Worm (Caenorhabditis elegans): Measurements from ENCODE around the gene Y69A2AR.51.

The Y69A2AR.51 gene

DNA sequence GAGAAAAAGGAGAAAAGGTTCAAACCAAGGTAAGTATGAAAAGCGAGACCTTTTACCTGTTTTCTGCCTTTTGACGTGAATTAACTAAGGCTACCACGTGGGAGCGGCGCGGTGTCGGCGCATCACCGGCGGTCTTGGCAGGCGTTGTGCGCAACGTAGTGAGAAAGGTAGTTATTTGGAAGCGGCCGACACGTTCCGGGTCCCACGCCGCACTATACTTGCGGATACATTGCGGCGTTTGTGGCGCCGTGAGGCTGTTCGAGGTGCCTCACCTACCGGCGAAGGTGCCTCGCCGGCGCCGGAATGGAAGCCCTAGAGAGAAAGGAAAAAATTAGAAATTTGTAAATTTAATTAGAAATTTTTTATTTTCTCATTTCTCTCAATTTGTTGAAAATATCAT, 19.4 kb upstream of the Y69A2AR.51 start:
- TF ChIP-seq ahr-1 (tag; optimal IDR thresholded peaks at IDR 0.05) (no peak), pros-1 (tag; optimal IDR thresholded peaks at IDR 0.05) (no peak), lin-11 (tag; optimal IDR thresholded peaks at IDR 0.05) (no peak), elt-2 (tag; optimal IDR thresholded peaks at IDR 0.05) (no peak), madf-2 (tag; optimal IDR thresholded peaks at IDR 0.05) (no peak), unc-55 (GFP tag; optimal IDR thresholded peaks at IDR 0.05) (no peak), pat-9 (tag; optimal IDR thresholded peaks at IDR 0.05) (no peak), tbx-2 (tag; optimal IDR thresholded peaks at IDR 0.05) (no peak), K02D7.2 (tag; optimal IDR thresholded peaks at IDR 0.05) (no peak), tbx-7 (tag; optimal IDR thresholded peaks at IDR 0.05) (no peak), dve-1 (tag; optimal IDR thresholded peaks at IDR 0.05) (no peak), sox-4 (tag; optimal IDR thresholded peaks at IDR 0.05) (no peak), ceh-6 (GFP tag; optimal IDR thresholded peaks at IDR 0.05) (no peak)

DNA sequence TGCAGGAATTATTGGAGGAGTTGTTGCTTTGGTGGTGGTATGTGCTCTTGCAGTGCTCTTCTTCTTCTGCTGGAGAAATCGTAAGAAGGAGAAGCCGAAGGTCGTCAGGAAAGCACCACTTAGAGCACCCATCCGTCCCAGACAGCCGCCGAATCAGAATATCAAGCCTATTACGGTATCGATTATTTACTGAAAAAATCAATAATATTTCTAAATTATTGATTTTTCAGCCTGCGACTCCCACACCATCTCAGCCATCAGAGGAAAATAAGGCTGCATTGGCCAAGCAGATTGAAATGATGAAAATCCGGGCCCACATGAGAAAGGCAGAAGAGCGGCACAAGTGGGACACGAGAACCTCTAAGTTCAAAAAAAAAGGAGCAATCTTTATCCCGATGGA, 16.0 kb upstream of the Y69A2AR.51 start:
- TF ChIP-seq fkh-10 (GFP tag; optimal IDR thresholded peaks at IDR 0.05), result no peak
- no peak for TF ChIP-seq gmeb-2 (tag; optimal IDR thresholded peaks at IDR 0.05)
- no peak for TF ChIP-seq sdc-2 (tag; optimal IDR thresholded peaks at IDR 0.05)
- TF ChIP-seq pat-9 (tag; optimal IDR thresholded peaks at IDR 0.05), result no peak
- TF ChIP-seq sox-4 (tag; optimal IDR thresholded peaks at IDR 0.05), result no peak
- no peak for TF ChIP-seq ref-2 (tag; optimal IDR thresholded peaks at IDR 0.05)
- TF ChIP-seq unc-55 (GFP tag; optimal IDR thresholded peaks at IDR 0.05), result no peak
- no peak for TF ChIP-seq elt-4 (tag; optimal IDR thresholded peaks at IDR 0.05)
- no peak for TF ChIP-seq pag-3 (tag; optimal IDR thresholded peaks at IDR 0.05; ENCODE audit: borderline replicate concordance)
- no peak for TF ChIP-seq fax-1 (tag; optimal IDR thresholded peaks at IDR 0.05)
- no peak for TF ChIP-seq ceh-48 (tag; optimal IDR thresholded peaks at IDR 0.05)
- no peak for TF ChIP-seq K09A11.1 (tag; optimal IDR thresholded peaks at IDR 0.05; ENCODE audit: insufficient read depth)

DNA sequence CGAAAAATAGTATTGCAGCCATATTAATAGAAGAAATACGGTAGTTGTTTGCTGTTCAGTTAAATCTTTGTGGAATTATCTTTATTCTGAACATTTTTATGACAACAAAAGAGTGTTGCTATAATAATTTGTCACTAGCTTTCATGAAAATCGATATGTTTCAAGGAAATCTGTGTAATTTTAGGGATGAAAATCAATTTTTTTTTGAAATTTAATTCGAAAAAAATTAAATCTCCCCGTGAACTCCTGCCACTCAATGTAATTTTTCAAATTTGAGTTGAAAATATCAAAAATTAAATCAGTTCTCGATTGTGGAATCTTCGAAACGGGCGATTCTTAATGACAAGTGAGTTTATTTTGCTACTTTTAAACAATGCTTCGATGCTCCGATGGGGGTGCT, 10.8 kb upstream of the Y69A2AR.51 start, which contains the start of gene Y69A2AR.46:
Y69A2AR.46 (plus strand) TSS at position 301 of the 400 bp plus-strand sequence.
- TF ChIP-seq fkh-6 (tag; optimal IDR thresholded peaks at IDR 0.05), result no peak
- no peak for TF ChIP-seq ztf-16 (tag; optimal IDR thresholded peaks at IDR 0.05)
- no peak for TF ChIP-seq tbx-7 (tag; optimal IDR thresholded peaks at IDR 0.05)
- no peak for TF ChIP-seq odd-2 (tag; optimal IDR thresholded peaks at IDR 0.05)
- TF ChIP-seq pqm-1 (tag; optimal IDR thresholded peaks at IDR 0.05), result no peak
- TF ChIP-seq unc-55 (GFP tag; optimal IDR thresholded peaks at IDR 0.05), result no peak
- TF ChIP-seq mec-3 (tag; optimal IDR thresholded peaks at IDR 0.05; ENCODE audit: borderline replicate concordance), result no peak
- TF ChIP-seq hlh-8 (tag; optimal IDR thresholded peaks at IDR 0.05), result no peak
- no peak for TF ChIP-seq fax-1 (tag; optimal IDR thresholded peaks at IDR 0.05)
- TF ChIP-seq npax-4 (tag; optimal IDR thresholded peaks at IDR 0.05), result no peak
- TF ChIP-seq ceh-22 (tag; optimal IDR thresholded peaks at IDR 0.05), result no peak
- TF ChIP-seq hlh-13 (GFP tag; optimal IDR thresholded peaks at IDR 0.05), result no peak
- TF ChIP-seq K02D7.2 (tag; optimal IDR thresholded peaks at IDR 0.05), result no peak
- TF ChIP-seq pag-3 (tag; optimal IDR thresholded peaks at IDR 0.05; ENCODE audit: borderline replicate concordance), result no peak
- TF ChIP-seq Y22D7AL.16 (tag; optimal IDR thresholded peaks at IDR 0.05), result no peak
- TF ChIP-seq pat-9 (tag; optimal IDR thresholded peaks at IDR 0.05), result no peak

DNA sequence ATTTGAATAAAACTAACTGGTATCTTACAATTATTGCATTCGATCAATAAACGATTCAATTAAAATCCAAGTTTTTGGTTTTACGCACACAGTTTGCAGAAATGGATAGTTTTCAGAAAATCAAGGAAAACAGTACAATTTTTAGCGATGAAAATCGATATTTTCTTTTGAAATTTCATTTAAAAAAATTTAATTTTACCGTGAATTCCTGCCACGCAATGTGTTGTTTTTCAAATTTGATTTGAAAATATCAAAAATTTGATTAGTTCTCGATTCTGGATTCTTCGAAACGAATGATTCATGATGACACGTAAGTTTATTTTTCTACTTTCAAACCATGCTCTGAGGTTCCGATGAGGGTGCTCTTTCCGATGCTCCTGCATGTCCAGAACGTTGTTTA, 10.1 kb upstream of the Y69A2AR.51 start, which contains the start of gene Y69A2AR.50:
Y69A2AR.50 (plus strand) TSS at position 301 of the 400 bp plus-strand sequence.
- TF ChIP-seq ceh-34 (tag; optimal IDR thresholded peaks at IDR 0.05), result no peak
- no peak for TF ChIP-seq nhr-232 (tag; optimal IDR thresholded peaks at IDR 0.05)
- no peak for TF ChIP-seq sox-4 (tag; optimal IDR thresholded peaks at IDR 0.05)
- no peak for TF ChIP-seq sox-2 (GFP tag; IDR thresholded peaks at IDR 0.05)
- TF ChIP-seq syd-9 (tag; optimal IDR thresholded peaks at IDR 0.05), result no peak
- no peak for TF ChIP-seq elt-2 (tag; optimal IDR thresholded peaks at IDR 0.05)
- TF ChIP-seq sdc-2 (tag; optimal IDR thresholded peaks at IDR 0.05), result no peak
- no peak for TF ChIP-seq ceh-9 (tag; optimal IDR thresholded peaks at IDR 0.05)

All from whole organism, late embryonic.